Worm (Caenorhabditis elegans) whole organism, late embryonic: ENCODE measurements around the gene lyst-1.

ENCODE experiments used
- C08G9.2 ChIP-seq: sonication (generic microtip); optimal IDR thresholded peaks from 2 replicates; lab custom pipeline; 2016; ENCODE audit warnings: mild to moderate bottlenecking, missing genetic modification characterization, moderate library complexity, missing compliant biosample characterization
- C38D4.7 ChIP-seq: fragments of 200-800 bp; sonication (Bioruptor generic); optimal IDR thresholded peaks from 2 replicates; lab custom pipeline; 2018; ENCODE audit warnings: mild to moderate bottlenecking, missing genetic modification characterization, moderate library complexity, missing compliant biosample characterization
- K09A11.1 ChIP-seq: sonication (generic microtip); optimal IDR thresholded peaks from 2 replicates; lab custom pipeline; 2017; ENCODE audit warnings: antibody characterized with exemption, mild to moderate bottlenecking, missing genetic modification characterization, missing compliant biosample characterization; ENCODE audit not compliant: insufficient read depth
- T23F11.4 ChIP-seq: fragments of 200-800 bp; sonication (Bioruptor generic); optimal IDR thresholded peaks from 2 replicates; lab custom pipeline; 2018; ENCODE audit warnings: mild to moderate bottlenecking, missing genetic modification characterization, missing compliant biosample characterization
- Y22D7AL.16 ChIP-seq: sonication (generic microtip); optimal IDR thresholded peaks from 2 replicates; lab custom pipeline; 2016; ENCODE audit warnings: missing genetic modification characterization, missing compliant biosample characterization
- ahr-1 ChIP-seq: sonication (generic microtip); optimal IDR thresholded peaks from 2 replicates; lab custom pipeline; 2016; ENCODE audit warnings: missing genetic modification characterization, missing compliant biosample characterization
- ceh-14 ChIP-seq: sonication (generic microtip); optimal IDR thresholded peaks from 2 replicates; lab custom pipeline; 2016; ENCODE audit warnings: missing genotype, missing genetic modification characterization, missing compliant biosample characterization
- ceh-18 ChIP-seq: sonication (generic microtip); optimal IDR thresholded peaks from 2 replicates; lab custom pipeline; 2016; ENCODE audit warnings: missing genetic modification characterization, missing compliant biosample characterization
- ceh-19 ChIP-seq: fragments of 200-800 bp; sonication (Bioruptor generic); optimal IDR thresholded peaks from 2 replicates; lab custom pipeline; 2018; ENCODE audit warnings: mild to moderate bottlenecking, missing genetic modification characterization, missing compliant biosample characterization
- ceh-2 ChIP-seq: sonication (generic microtip); optimal IDR thresholded peaks from 2 replicates; lab custom pipeline; 2016; ENCODE audit warnings: missing genotype, missing genetic modification characterization, missing compliant biosample characterization
- ceh-22 ChIP-seq: sonication (generic microtip); optimal IDR thresholded peaks from 2 replicates; lab custom pipeline; 2017; ENCODE audit warnings: missing biosample characterization, missing genetic modification characterization
- ceh-24 ChIP-seq: sonication (generic microtip); optimal IDR thresholded peaks from 2 replicates; lab custom pipeline; 2016; ENCODE audit warnings: mild to moderate bottlenecking, missing genetic modification characterization, missing compliant biosample characterization
- ceh-34 ChIP-seq: sonication (generic microtip); optimal IDR thresholded peaks from 2 replicates; lab custom pipeline; 2016; ENCODE audit warnings: mild to moderate bottlenecking, missing genetic modification characterization, missing compliant biosample characterization
- ceh-45 ChIP-seq: fragments of 200-800 bp; sonication (Bioruptor generic); IDR thresholded peaks from 2 replicates; pipeline ENCODE4 v1.3.6; 2022; ENCODE audit warnings: missing genetic modification reagents, missing genetic modification characterization, missing compliant biosample characterization
- ceh-48 ChIP-seq: sonication (generic microtip); optimal IDR thresholded peaks from 2 replicates; lab custom pipeline; 2016; ENCODE audit warnings: missing genetic modification characterization, inconsistent platforms, missing compliant biosample characterization
- ceh-6 ChIP-seq: fragments of 200-800 bp; sonication (Bioruptor generic); optimal IDR thresholded peaks from 2 replicates; lab custom pipeline; 2018; ENCODE audit warnings: mild to moderate bottlenecking, missing genetic modification characterization, missing compliant biosample characterization
- ceh-9 ChIP-seq: sonication (generic microtip); optimal IDR thresholded peaks from 2 replicates; lab custom pipeline; 2016; ENCODE audit warnings: mild to moderate bottlenecking, missing genetic modification characterization, inconsistent platforms, missing compliant biosample characterization
- che-1 ChIP-seq: sonication (generic microtip); optimal IDR thresholded peaks from 2 replicates; lab custom pipeline; 2016; ENCODE audit warnings: mild to moderate bottlenecking, missing genetic modification characterization, missing compliant biosample characterization
- dve-1 ChIP-seq: sonication (generic microtip); optimal IDR thresholded peaks from 2 replicates; lab custom pipeline; 2017; ENCODE audit warnings: antibody characterized with exemption, mild to moderate bottlenecking, missing genetic modification characterization, missing compliant biosample characterization
- elt-4 ChIP-seq: sonication (generic microtip); optimal IDR thresholded peaks from 2 replicates; lab custom pipeline; 2016; ENCODE audit warnings: missing genetic modification characterization, missing compliant biosample characterization
- ets-4 ChIP-seq: sonication (generic microtip); optimal IDR thresholded peaks from 2 replicates; lab custom pipeline; 2016; ENCODE audit warnings: missing genetic modification characterization, missing compliant biosample characterization
- eyg-1 ChIP-seq: sonication (generic microtip); optimal IDR thresholded peaks from 2 replicates; lab custom pipeline; 2016; ENCODE audit warnings: missing genotype, missing genetic modification characterization, missing compliant biosample characterization
- fax-1 ChIP-seq: sonication (generic microtip); optimal IDR thresholded peaks from 2 replicates; lab custom pipeline; 2016; ENCODE audit warnings: missing genotype, missing genetic modification characterization, missing compliant biosample characterization
- fkh-10 ChIP-seq: fragments of 150-350 bp; optimal IDR thresholded peaks from 2 replicates; lab custom pipeline; 2014; ENCODE audit warnings: missing biosample characterization, missing genetic modification reagents, missing genetic modification characterization
- hlh-13 ChIP-seq: fragments of 200-800 bp; sonication (Bioruptor generic); optimal IDR thresholded peaks from 2 replicates; lab custom pipeline; 2018; ENCODE audit warnings: mild to moderate bottlenecking, missing genetic modification characterization, missing compliant biosample characterization
- hlh-15 ChIP-seq: sonication (generic microtip); optimal IDR thresholded peaks from 2 replicates; lab custom pipeline; 2016; ENCODE audit warnings: missing genetic modification characterization, missing compliant biosample characterization
- hlh-30 ChIP-seq: sonication (generic microtip); optimal IDR thresholded peaks from 2 replicates; lab custom pipeline; 2017; ENCODE audit warnings: antibody characterized with exemption, missing genetic modification characterization, missing compliant biosample characterization; ENCODE audit not compliant: insufficient read depth
- lin-11 ChIP-seq: fragments of 200-800 bp; sonication (Bioruptor generic); optimal IDR thresholded peaks from 2 replicates; lab custom pipeline; 2018; ENCODE audit warnings: mild to moderate bottlenecking, missing genetic modification characterization, missing compliant biosample characterization
- madf-2 ChIP-seq: sonication (generic microtip); optimal IDR thresholded peaks from 2 replicates; lab custom pipeline; 2017; ENCODE audit warnings: missing genetic modification characterization, missing compliant biosample characterization
- nfya-1 ChIP-seq: sonication (generic microtip); optimal IDR thresholded peaks from 2 replicates; lab custom pipeline; 2017; ENCODE audit warnings: missing genetic modification characterization, mild to moderate bottlenecking, missing compliant biosample characterization, antibody characterized with exemption, moderate library complexity
- nhr-232 ChIP-seq: sonication (generic microtip); optimal IDR thresholded peaks from 2 replicates; lab custom pipeline; 2016; ENCODE audit warnings: missing genetic modification characterization, missing compliant biosample characterization
- odd-2 ChIP-seq: sonication (generic microtip); optimal IDR thresholded peaks from 2 replicates; lab custom pipeline; 2017; ENCODE audit warnings: antibody characterized with exemption, mild to moderate bottlenecking, missing genetic modification characterization, missing compliant biosample characterization
- pag-3 ChIP-seq: sonication (generic microtip); optimal IDR thresholded peaks from 2 replicates; lab custom pipeline; 2016; ENCODE audit warnings: missing compliant biosample characterization, missing genetic modification characterization, borderline replicate concordance
- pat-9 ChIP-seq: fragments of 200-800 bp; sonication (Bioruptor generic); optimal IDR thresholded peaks from 2 replicates; lab custom pipeline; 2018; ENCODE audit warnings: mild to moderate bottlenecking, missing genetic modification characterization, moderate library complexity, missing compliant biosample characterization
- pax-1 ChIP-seq: fragments of 150-350 bp; optimal IDR thresholded peaks from 2 replicates; lab custom pipeline; 2014; ENCODE audit warnings: missing biosample characterization, missing genetic modification characterization
- pha-2 ChIP-seq: sonication (generic microtip); optimal IDR thresholded peaks from 2 replicates; lab custom pipeline; 2017; ENCODE audit warnings: mild to moderate bottlenecking, missing genetic modification characterization, missing compliant biosample characterization
- pha-4 ChIP-seq: fragments of 150-350 bp; optimal IDR thresholded peaks from 2 replicates; lab custom pipeline; 2018; ENCODE audit warnings: missing biosample characterization, missing genetic modification reagents, missing genetic modification characterization
- pqm-1 ChIP-seq: sonication (generic microtip); optimal IDR thresholded peaks from 2 replicates; lab custom pipeline; 2016; ENCODE audit warnings: missing genetic modification characterization, missing compliant biosample characterization
- pros-1 ChIP-seq: fragments of 150-350 bp; optimal IDR thresholded peaks from 2 replicates; lab custom pipeline; 2014; ENCODE audit warnings: missing biosample characterization, missing genetic modification reagents, missing genetic modification characterization
- ref-2 ChIP-seq: sonication (generic microtip); optimal IDR thresholded peaks from 2 replicates; lab custom pipeline; 2016; ENCODE audit warnings: missing genetic modification characterization, missing compliant biosample characterization
- sdc-2 ChIP-seq: sonication (generic microtip); optimal IDR thresholded peaks from 2 replicates; lab custom pipeline; 2016; ENCODE audit warnings: missing genotype, missing genetic modification characterization, missing compliant biosample characterization
- sox-2 ChIP-seq: fragments of 200-800 bp; sonication (Bioruptor generic); IDR thresholded peaks from 2 replicates; pipeline ENCODE4 v1.3.6; 2022; ENCODE audit warnings: missing genetic modification reagents, missing genetic modification characterization, missing compliant biosample characterization
- sox-4 ChIP-seq: sonication (generic microtip); optimal IDR thresholded peaks from 2 replicates; lab custom pipeline; 2017; ENCODE audit warnings: mild to moderate bottlenecking, missing genetic modification characterization, inconsistent platforms, missing compliant biosample characterization
- syd-9 ChIP-seq: sonication (generic microtip); optimal IDR thresholded peaks from 2 replicates; lab custom pipeline; 2016; ENCODE audit warnings: mild to moderate bottlenecking, missing genetic modification characterization, moderate library complexity, missing compliant biosample characterization
- unc-3 ChIP-seq, 2 experiments: fragments of 200-800 bp in 1 of 2; sonication (Bioruptor generic) in 1 of 2; sonication (generic microtip) in 1 of 2; conservative IDR thresholded peaks in 1 of 2; optimal IDR thresholded peaks in 1 of 2; 2 replicates each; pipeline versions ENCODE4 v1.3.6 to Lab custom; 2016 to 2022; ENCODE audit warnings: missing compliant biosample characterization in 2 of 2, missing genetic modification characterization in 2 of 2, missing genetic modification reagents in 1 of 2
- unc-42 ChIP-seq: sonication (generic microtip); optimal IDR thresholded peaks from 2 replicates; lab custom pipeline; 2016; ENCODE audit warnings: missing genotype, missing genetic modification characterization, missing compliant biosample characterization
- unc-55 ChIP-seq: sonication (generic microtip); optimal IDR thresholded peaks from 2 replicates; lab custom pipeline; 2017; ENCODE audit warnings: missing biosample characterization, missing genetic modification reagents, missing genetic modification characterization
- zip-5 ChIP-seq: sonication (generic microtip); optimal IDR thresholded peaks from 2 replicates; lab custom pipeline; 2016; ENCODE audit warnings: missing genetic modification characterization, missing compliant biosample characterization
- ztf-16 ChIP-seq: sonication (generic microtip); optimal IDR thresholded peaks from 2 replicates; lab custom pipeline; 2017; ENCODE audit warnings: missing genetic modification characterization, missing compliant biosample characterization

The lyst-1 gene

DNA sequence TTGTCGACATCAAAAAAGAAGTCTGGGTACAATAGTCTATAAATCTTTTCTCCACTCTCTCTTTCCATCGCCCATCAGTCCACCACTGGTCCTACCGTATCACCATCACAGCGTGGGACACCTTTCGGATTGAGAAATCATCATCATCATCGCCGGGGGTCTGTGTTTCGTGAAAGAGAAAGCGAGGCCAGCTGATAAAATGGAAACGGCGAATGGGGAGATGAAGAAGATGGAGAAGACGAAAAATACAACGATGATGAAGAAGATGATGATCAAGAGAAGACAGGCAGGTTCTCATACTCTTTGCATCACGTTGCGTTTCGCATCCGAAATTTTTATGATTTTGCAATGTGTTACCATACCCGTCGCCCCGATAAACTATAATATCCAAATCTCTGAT lies 35.4 kb upstream of the lyst-1 start:
- no peak for TF ChIP-seq ceh-45 (GFP tag; lab: Robert Waterston, UW)
- no peak for TF ChIP-seq pat-9 (tag; lab: Kevin White, UChicago)
- peak; percentile 52 for TF ChIP-seq ref-2 (tag; lab: Kevin White, UChicago)
- no peak for TF ChIP-seq T23F11.4
- no peak for TF ChIP-seq lin-11 (tag; lab: Kevin White, UChicago)
- no peak for TF ChIP-seq sox-2 (GFP tag; lab: Robert Waterston, UW)
- peak; percentile 12 for TF ChIP-seq nfya-1 (tag; lab: Kevin White, UChicago)
- peak; percentile 4 for TF ChIP-seq ceh-18
- no peak for TF ChIP-seq syd-9 (tag; lab: Kevin White, UChicago)
- no peak for TF ChIP-seq ceh-22 (tag; lab: Kevin White, UChicago)
- no peak for TF ChIP-seq C08G9.2
- no peak for TF ChIP-seq hlh-13
- TF ChIP-seq pha-2 (tag; lab: Kevin White, UChicago): no peak
- peak; percentile 32 for TF ChIP-seq sdc-2
- no peak for TF ChIP-seq K09A11.1

DNA sequence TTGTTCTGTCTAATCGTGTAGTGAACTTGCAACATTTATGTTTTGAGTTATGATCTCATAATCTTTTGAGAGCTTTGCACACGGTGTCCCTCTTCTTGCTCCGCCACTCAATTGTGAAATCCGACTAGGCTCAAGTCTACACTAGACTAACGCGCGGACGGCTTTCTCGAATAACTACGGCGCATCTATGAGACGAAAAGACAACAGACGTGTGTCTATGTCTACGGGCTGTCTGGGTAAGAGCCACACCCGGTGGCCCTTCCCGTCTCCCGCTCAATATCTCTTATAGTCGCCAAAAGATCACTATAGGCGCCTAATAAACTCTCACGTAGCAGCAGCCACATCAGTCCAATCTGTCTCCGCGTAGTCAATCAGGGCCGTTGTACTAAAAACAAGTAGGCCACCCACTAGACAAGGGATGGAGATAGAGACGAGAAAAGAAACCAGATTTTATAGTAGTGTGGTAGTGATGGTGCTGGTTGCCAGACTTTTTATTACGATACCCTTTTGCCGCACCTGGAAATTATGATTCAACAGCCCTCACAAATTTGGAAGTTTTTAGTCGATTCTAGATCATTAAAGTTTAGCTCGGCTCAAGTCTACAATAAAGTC lies 34.8 kb upstream of the lyst-1 start:
- TF ChIP-seq ahr-1 (tag; lab: Kevin White, UChicago) (no peak), ztf-16 (tag; lab: Kevin White, UChicago) (no peak), C38D4.7 (GFP tag; lab: Kevin White, UChicago) (no peak), pqm-1 (tag; lab: Kevin White, UChicago) (no peak), sox-4 (no peak), unc-55 (GFP tag; lab: Kevin White, UChicago) (peak; percentile 35), eyg-1 (tag; lab: Kevin White, UChicago) (no peak), fax-1 (tag; lab: Kevin White, UChicago) (no peak), ceh-24 (no peak), ets-4 (tag; lab: Kevin White, UChicago) (no peak), ceh-9 (tag; lab: Kevin White, UChicago) (no peak), ceh-14 (tag; lab: Kevin White, UChicago) (no peak), K09A11.1 (no peak), ceh-2 (tag; lab: Kevin White, UChicago) (peak; percentile 9), odd-2 (tag; lab: Kevin White, UChicago) (no peak), elt-4 (peak; percentile 9), syd-9 (tag; lab: Kevin White, UChicago) (no peak), pag-3 (tag; lab: Kevin White, UChicago) (no peak), pros-1 (tag; lab: Kevin White, UChicago) (no peak), nfya-1 (tag; lab: Kevin White, UChicago) (peak; percentile 1), pha-4 (tag; lab: Kevin White, UChicago) (no peak), dve-1 (tag; lab: Kevin White, UChicago) (no peak), ceh-22 (tag; lab: Kevin White, UChicago) (peak; percentile 1), Y22D7AL.16 (no peak), fkh-10 (GFP tag; lab: Kevin White, UChicago) (no peak), unc-42 (tag; lab: Kevin White, UChicago) (no peak), ceh-6 (no peak), madf-2 (tag; lab: Kevin White, UChicago) (no peak), ceh-48 (no peak), ceh-19 (GFP tag; lab: Kevin White, UChicago) (peak; percentile 18), pax-1 (tag; lab: Kevin White, UChicago) (no peak), ceh-34 (tag; lab: Kevin White, UChicago) (peak; percentile 71), pat-9 (tag; lab: Kevin White, UChicago) (no peak), unc-3 (GFP tag; conservative IDR thresholded peaks at IDR 0.05; lab: Robert Waterston, UW) (no peak), unc-3 (tag; optimal IDR thresholded peaks at IDR 0.05; lab: Kevin White, UChicago) (no peak), nhr-232 (tag; lab: Kevin White, UChicago) (no peak), zip-5 (tag; lab: Kevin White, UChicago) (no peak), ceh-18 (peak; percentile 55), hlh-13 (no peak), hlh-30 (tag; lab: Kevin White, UChicago) (no peak), hlh-15 (tag; lab: Kevin White, UChicago) (no peak), che-1 (no peak)
